Fruit fly (Drosophila melanogaster) whole organism, embryonic: Measurements from ENCODE around the gene CG14022.

ENCODE experiments used
- Aef1 ChIP-seq: fragments of 200-800 bp; sonication (Bioruptor generic); IDR thresholded peaks from 3 replicates; pipeline ENCODE4 v1.3.6; 2022; ENCODE audit warnings: missing biosample characterization, missing genetic modification characterization
- Bgb ChIP-seq: fragments of 200-800 bp; sonication (Bioruptor generic); IDR thresholded peaks from 2 replicates; pipeline ENCODE4 v1.3.6; 2022; ENCODE audit warnings: missing biosample characterization, missing genetic modification characterization; ENCODE audit not compliant: partially characterized antibody
- CG10274 ChIP-seq: fragments of 200-800 bp; sonication (Bioruptor generic); optimal IDR thresholded peaks from 3 replicates; lab custom pipeline; 2017; ENCODE audit warnings: missing biosample characterization, mild to moderate bottlenecking, missing genetic modification characterization
- CG10979 ChIP-seq: fragments of 200-800 bp; sonication (Bioruptor generic); optimal IDR thresholded peaks from 2 replicates; lab custom pipeline; 2018; ENCODE audit warnings: missing biosample characterization, mild to moderate bottlenecking, missing genetic modification characterization, moderate library complexity
- CG11085 ChIP-seq: fragments of 200-800 bp; sonication (Bioruptor generic); IDR thresholded peaks from 2 replicates; pipeline ENCODE4 v1.3.6; 2022; ENCODE audit warnings: missing biosample characterization, missing genetic modification characterization
- CG11504 ChIP-seq: fragments of 200-800 bp; sonication (Bioruptor generic); optimal IDR thresholded peaks from 3 replicates; lab custom pipeline; 2019; ENCODE audit warnings: missing biosample characterization, mild to moderate bottlenecking, missing genetic modification characterization, moderate library complexity
- CG12155 ChIP-seq: fragments of 200-800 bp; sonication (Bioruptor generic); optimal IDR thresholded peaks from 3 replicates; lab custom pipeline; 2016; ENCODE audit warnings: missing biosample characterization, missing genetic modification characterization
- CG12391 ChIP-seq: fragments of 200-800 bp; sonication (Bioruptor generic); optimal IDR thresholded peaks from 3 replicates; lab custom pipeline; 2018; ENCODE audit warnings: missing biosample characterization, mild to moderate bottlenecking, missing genetic modification characterization, moderate library complexity
- CG14050 ChIP-seq: fragments of 200-800 bp; sonication (Bioruptor generic); IDR thresholded peaks from 3 replicates; pipeline ENCODE4 v1.3.6; 2022; ENCODE audit warnings: missing biosample characterization, missing genetic modification characterization
- CG1603 ChIP-seq: fragments of 200-800 bp; sonication (Bioruptor generic); optimal IDR thresholded peaks from 2 replicates; lab custom pipeline; 2019; ENCODE audit warnings: missing biosample characterization, mild to moderate bottlenecking, missing genetic modification characterization, moderate library complexity
- CG17912 ChIP-seq: fragments of 200-800 bp; sonication (Bioruptor generic); optimal IDR thresholded peaks from 2 replicates; lab custom pipeline; 2018; ENCODE audit warnings: missing biosample characterization, mild to moderate bottlenecking, missing genetic modification characterization
- CG1792 ChIP-seq: fragments of 200-800 bp; sonication (Bioruptor generic); optimal IDR thresholded peaks from 2 replicates; lab custom pipeline; 2016; ENCODE audit warnings: missing biosample characterization, missing genetic modification characterization
- CG30403 ChIP-seq: fragments of 200-800 bp; sonication (Bioruptor generic); optimal IDR thresholded peaks from 3 replicates; lab custom pipeline; 2016; ENCODE audit warnings: missing biosample characterization, missing genetic modification characterization
- CG31388 ChIP-seq: fragments of 200-800 bp; sonication (Bioruptor generic); optimal IDR thresholded peaks from 2 replicates; lab custom pipeline; 2016; ENCODE audit warnings: missing biosample characterization, missing genetic modification characterization
- CG32532 ChIP-seq: fragments of 200-800 bp; sonication (Bioruptor generic); IDR thresholded peaks from 2 replicates; pipeline ENCODE4 v1.3.6; 2022; ENCODE audit warnings: missing biosample characterization, missing genetic modification characterization
- CG43689 ChIP-seq: fragments of 200-800 bp; sonication (Bioruptor generic); IDR thresholded peaks from 2 replicates; pipeline ENCODE4 v1.3.6; 2022; ENCODE audit warnings: missing biosample characterization, missing genetic modification characterization
- CG4424 ChIP-seq: fragments of 200-800 bp; sonication (Bioruptor generic); optimal IDR thresholded peaks from 3 replicates; lab custom pipeline; 2016; ENCODE audit warnings: missing biosample characterization, missing genetic modification characterization
- CG6689 ChIP-seq: fragments of 200-800 bp; sonication (Bioruptor generic); IDR thresholded peaks from 2 replicates; pipeline ENCODE4 v1.3.6; 2022; ENCODE audit warnings: missing biosample characterization, missing genetic modification characterization
- CG6791 ChIP-seq: fragments of 200-800 bp; sonication (Bioruptor generic); IDR thresholded peaks from 3 replicates; pipeline ENCODE4 v1.3.6; 2022; ENCODE audit warnings: missing biosample characterization, missing genetic modification characterization; ENCODE audit not compliant: partially characterized antibody
- CG6854 ChIP-seq: fragments of 200-800 bp; sonication (Bioruptor generic); optimal IDR thresholded peaks from 3 replicates; lab custom pipeline; 2017; ENCODE audit warnings: missing biosample characterization, mild to moderate bottlenecking, missing genetic modification characterization
- CG7839 ChIP-seq: fragments of 200-800 bp; sonication (Bioruptor generic); optimal IDR thresholded peaks from 3 replicates; lab custom pipeline; 2018; ENCODE audit warnings: missing biosample characterization, mild to moderate bottlenecking, missing genetic modification characterization, moderate library complexity
- Chrac-16 ChIP-seq: fragments of 200-800 bp; sonication (Bioruptor generic); optimal IDR thresholded peaks from 3 replicates; lab custom pipeline; 2016; ENCODE audit warnings: missing biosample characterization, missing genetic modification characterization
- CoRest ChIP-seq: fragments of 200-800 bp; sonication (Bioruptor generic); optimal IDR thresholded peaks from 3 replicates; lab custom pipeline; 2018; ENCODE audit warnings: missing biosample characterization, mild to moderate bottlenecking, missing genetic modification characterization, moderate library complexity
- Dek ChIP-seq: fragments of 200-800 bp; sonication (Bioruptor generic); optimal IDR thresholded peaks from 3 replicates; lab custom pipeline; 2019; ENCODE audit warnings: missing biosample characterization, mild to moderate bottlenecking, missing genetic modification characterization, moderate library complexity
- Dp ChIP-seq: fragments of 200-800 bp; sonication (Bioruptor generic); optimal IDR thresholded peaks from 2 replicates; lab custom pipeline; 2018; ENCODE audit warnings: missing biosample characterization, mild to moderate bottlenecking, missing genetic modification characterization, moderate library complexity
- Drgx ChIP-seq: fragments of 200-800 bp; sonication (Bioruptor generic); IDR thresholded peaks from 2 replicates; pipeline ENCODE4 v1.3.6; 2022; ENCODE audit warnings: missing biosample characterization, missing genetic modification characterization
- Ets97D ChIP-seq: fragments of 200-800 bp; sonication (Bioruptor generic); optimal IDR thresholded peaks from 3 replicates; lab custom pipeline; 2016; ENCODE audit warnings: missing biosample characterization, missing genetic modification characterization
- Fer1 ChIP-seq: fragments of 200-800 bp; sonication (Bioruptor generic); optimal IDR thresholded peaks from 2 replicates; lab custom pipeline; 2017; ENCODE audit warnings: missing biosample characterization, mild to moderate bottlenecking, missing genetic modification characterization
- Hmr ChIP-seq: fragments of 200-800 bp; sonication (Bioruptor generic); optimal IDR thresholded peaks from 3 replicates; lab custom pipeline; 2017; ENCODE audit warnings: mild to moderate bottlenecking, missing biosample characterization, missing genetic modification reagents, missing genetic modification characterization
- Hmx ChIP-seq: fragments of 200-800 bp; sonication (Bioruptor generic); optimal IDR thresholded peaks from 2 replicates; lab custom pipeline; 2016; ENCODE audit warnings: missing biosample characterization, missing genetic modification characterization
- Meics ChIP-seq: fragments of 200-800 bp; sonication (Bioruptor generic); optimal IDR thresholded peaks from 2 replicates; lab custom pipeline; 2017; ENCODE audit warnings: missing biosample characterization, mild to moderate bottlenecking, missing genetic modification characterization
- Neu2 ChIP-seq: fragments of 200-800 bp; sonication (Bioruptor generic); optimal IDR thresholded peaks from 3 replicates; lab custom pipeline; 2016; ENCODE audit warnings: missing biosample characterization, missing genetic modification characterization, borderline replicate concordance
- Nf-YC ChIP-seq: fragments of 200-800 bp; optimal IDR thresholded peaks from 3 replicates; lab custom pipeline; 2019; ENCODE audit warnings: missing biosample characterization, mild to moderate bottlenecking, missing genetic modification characterization, moderate library complexity
- Oaz ChIP-seq: fragments of 200-800 bp; sonication (Bioruptor generic); IDR thresholded peaks from 2 replicates; pipeline ENCODE4 v1.3.6; 2022; ENCODE audit warnings: missing biosample characterization, missing genetic modification characterization
- Rfx ChIP-seq: fragments of 200-800 bp; sonication (Bioruptor generic); IDR thresholded peaks from 2 replicates; pipeline ENCODE4 v1.3.6; 2022; ENCODE audit warnings: missing biosample characterization, missing genetic modification characterization
- Taf1 ChIP-seq: fragments of 200-800 bp; sonication (Bioruptor generic); IDR thresholded peaks from 2 replicates; pipeline ENCODE4 v1.3.6; 2022; ENCODE audit warnings: missing biosample characterization, missing genetic modification characterization
- al ChIP-seq: fragments of 200-800 bp; sonication (Bioruptor generic); IDR thresholded peaks from 2 replicates; pipeline ENCODE4 v1.3.6; 2022; ENCODE audit warnings: missing biosample characterization, missing genetic modification characterization
- ap ChIP-seq: fragments of 200-800 bp; sonication (Bioruptor generic); IDR thresholded peaks from 2 replicates; pipeline ENCODE4 v1.3.6; 2022; ENCODE audit warnings: missing biosample characterization, missing genetic modification characterization
- dmrt11E ChIP-seq: fragments of 200-800 bp; sonication (Bioruptor generic); optimal IDR thresholded peaks from 3 replicates; lab custom pipeline; 2018; ENCODE audit warnings: missing biosample characterization, mild to moderate bottlenecking, missing genetic modification characterization, moderate library complexity
- exex ChIP-seq: fragments of 200-800 bp; sonication (Bioruptor generic); optimal IDR thresholded peaks from 4 replicates; lab custom pipeline; 2018; ENCODE audit warnings: missing biosample characterization, mild to moderate bottlenecking, missing genetic modification characterization, moderate library complexity
- gem ChIP-seq: fragments of 200-800 bp; sonication (Bioruptor generic); optimal IDR thresholded peaks from 2 replicates; lab custom pipeline; 2019; ENCODE audit warnings: missing biosample characterization, mild to moderate bottlenecking, missing genetic modification characterization, moderate library complexity
- hbn ChIP-seq: fragments of 200-800 bp; sonication (Bioruptor generic); IDR thresholded peaks from 2 replicates; pipeline ENCODE4 v1.3.6; 2022; ENCODE audit warnings: missing biosample characterization, missing genetic modification characterization; ENCODE audit not compliant: partially characterized antibody
- insv ChIP-seq, 2 experiments: fragments of 200-800 bp; sonication (Bioruptor generic); optimal IDR thresholded peaks; 3 replicates each; lab custom pipeline; 2016 to 2018; ENCODE audit warnings: missing biosample characterization in 2 of 2, missing genetic modification characterization in 2 of 2
- onecut ChIP-seq: fragments of 200-800 bp; sonication (Bioruptor generic); IDR thresholded peaks from 2 replicates; pipeline ENCODE4 v1.3.6; 2022; ENCODE audit warnings: missing biosample characterization, missing genetic modification characterization
- pb ChIP-seq: fragments of 200-800 bp; sonication (Bioruptor generic); optimal IDR thresholded peaks from 3 replicates; lab custom pipeline; 2016; ENCODE audit warnings: missing biosample characterization, missing genetic modification characterization
- phol ChIP-seq: fragments of 200-800 bp; sonication (Bioruptor generic); optimal IDR thresholded peaks from 3 replicates; lab custom pipeline; 2018; ENCODE audit warnings: missing biosample characterization, mild to moderate bottlenecking, missing genetic modification characterization, moderate library complexity
- prd ChIP-seq, 3 experiments: fragments of >200 bp in 2 of 3; fragments of 200-800 bp in 1 of 3; sonication (Bioruptor generic) in 1 of 3; optimal IDR thresholded peaks in 2 of 3; IDR thresholded peaks in 1 of 3; 2 replicates in 2 of 3; 3 replicates in 1 of 3; pipeline versions ENCODE4 v1.3.6 to Lab custom; 2017 to 2022; ENCODE audit warnings: missing biosample characterization in 1 of 3, missing genetic modification characterization in 1 of 3
- pros ChIP-seq: fragments of 200-800 bp; sonication (Bioruptor generic); optimal IDR thresholded peaks from 3 replicates; lab custom pipeline; 2019; ENCODE audit warnings: missing biosample characterization, mild to moderate bottlenecking, missing genetic modification characterization, moderate library complexity
- slbo ChIP-seq: fragments of 200-800 bp; sonication (Bioruptor generic); IDR thresholded peaks from 2 replicates; pipeline ENCODE4 v1.3.6; 2022; ENCODE audit warnings: missing biosample characterization, missing genetic modification characterization
- tgo ChIP-seq: fragments of 200-800 bp; sonication (Bioruptor generic); IDR thresholded peaks from 3 replicates; pipeline ENCODE4 v1.3.6; 2022; ENCODE audit warnings: missing biosample characterization, missing genetic modification characterization

CG14022 gene

DNA sequence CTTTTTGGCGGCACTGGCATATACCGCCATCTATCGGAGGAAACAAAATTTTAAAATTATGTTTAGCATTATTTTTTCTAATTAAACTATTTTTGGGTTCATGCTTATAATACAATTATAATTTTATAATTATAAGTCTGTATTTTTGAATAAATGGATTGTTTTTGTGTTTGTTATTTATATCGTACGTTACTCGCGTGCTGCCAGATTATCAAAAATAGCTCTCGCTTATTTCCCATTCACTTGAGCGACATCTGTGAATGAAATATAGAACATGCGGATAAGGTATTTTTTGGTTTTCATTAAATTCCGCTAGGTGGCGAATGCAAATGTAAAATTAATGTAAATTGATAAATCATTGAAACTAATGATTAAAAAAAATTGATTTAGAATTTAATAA is 37.2 kb upstream of the CG14022 start (continued):
- no peak for TF ChIP-seq Aef1 (GFP tag; lab: Robert Waterston, UW)
- TF ChIP-seq Taf1 = no peak
- TF ChIP-seq Drgx (GFP tag; lab: Robert Waterston, UW) = no peak
- TF ChIP-seq CG11085 (GFP tag; lab: Robert Waterston, UW) = 0 out of 2 replicates have a peak, but pooled peaks have one; percentile 14
- no peak for TF ChIP-seq Oaz (GFP tag; lab: Robert Waterston, UW)
- TF ChIP-seq CG7839 (tag; lab: Kevin White, UChicago) = no peak
- no peak for TF ChIP-seq Neu2 (GFP tag; lab: Kevin White, UChicago)
- TF ChIP-seq phol (tag; lab: Kevin White, UChicago) = peak; percentile 24
- peak; percentile 46 for TF ChIP-seq Dek (tag; lab: Kevin White, UChicago)
- TF ChIP-seq slbo (GFP tag; lab: Robert Waterston, UW) = peak; percentile 61
- TF ChIP-seq pb = no peak
- no peak for TF ChIP-seq ap (GFP tag; lab: Robert Waterston, UW)
- peak; percentile 58 for TF ChIP-seq CG11504 (tag; lab: Kevin White, UChicago)
- TF ChIP-seq CG6854 (GFP tag; lab: Kevin White, UChicago) = no peak
- TF ChIP-seq CG32532 (GFP tag; lab: Robert Waterston, UW) = peak; percentile 67; the same call in 1 of the 2 replicates
- no peak for TF ChIP-seq tgo (GFP tag; lab: Robert Waterston, UW)
- TF ChIP-seq CG14050 = no peak
- no peak for TF ChIP-seq CG12155 (GFP tag; lab: Kevin White, UChicago)
- TF ChIP-seq insv (GFP tag; optimal IDR thresholded peaks at IDR 0.05; lab: Kevin White, UChicago) = peak in 1 of 2 experiments; percentile 54
- no peak for TF ChIP-seq Hmx (GFP tag; lab: Kevin White, UChicago)
- no peak for TF ChIP-seq CG6791 (GFP tag; lab: Robert Waterston, UW)
- TF ChIP-seq CG4424 (GFP tag; lab: Kevin White, UChicago) = peak; percentile 0
- no peak for TF ChIP-seq exex
- no peak for TF ChIP-seq pros
- no peak for TF ChIP-seq CG1792
- TF ChIP-seq dmrt11E (tag; lab: Kevin White, UChicago) = peak; percentile 35
- TF ChIP-seq al (GFP tag; lab: Robert Waterston, UW) = no peak
- TF ChIP-seq hbn = no peak
- peak; percentile 32; the same call in 1 of the 2 replicates for TF ChIP-seq Rfx (GFP tag; lab: Robert Waterston, UW)
- no peak for TF ChIP-seq onecut (GFP tag; lab: Robert Waterston, UW)
- TF ChIP-seq Bgb (GFP tag; lab: Robert Waterston, UW) = no peak
- TF ChIP-seq gem (tag; lab: Kevin White, UChicago) = peak; percentile 48
- TF ChIP-seq CoRest = peak; percentile 49
- TF ChIP-seq Chrac-16 (GFP tag; lab: Kevin White, UChicago) = peak; percentile 9
- TF ChIP-seq CG17912 (GFP tag; lab: Kevin White, UChicago) = no peak
- TF ChIP-seq CG31388 (GFP tag; lab: Kevin White, UChicago) = no peak
- TF ChIP-seq Ets97D = no peak
- peak; percentile 44 for TF ChIP-seq CG12391 (tag; lab: Kevin White, UChicago)
- peak; percentile 9 for TF ChIP-seq Hmr (GFP tag; lab: Kevin White, UChicago)
- TF ChIP-seq CG30403 = peak; percentile 42
- peak; percentile 2 for TF ChIP-seq Dp (GFP tag; lab: Kevin White, UChicago)
- TF ChIP-seq CG43689 (GFP tag; lab: Robert Waterston, UW) = no peak
- no peak for TF ChIP-seq CG6689 (GFP tag; lab: Robert Waterston, UW)
- no peak for TF ChIP-seq Meics (GFP tag; lab: Kevin White, UChicago)
- TF ChIP-seq CG10979 = peak; percentile 18
- TF ChIP-seq prd (optimal IDR thresholded peaks at IDR 0.05; lab: Kevin White, UChicago) = no peak
- TF ChIP-seq prd (GFP tag; IDR thresholded peaks at IDR 0.05; lab: Robert Waterston, UW) = peak; percentile 19; the same call in 1 of the 3 replicates
- no peak for TF ChIP-seq CG10274 (GFP tag; lab: Kevin White, UChicago)
- no peak for TF ChIP-seq Fer1 (GFP tag; lab: Kevin White, UChicago)
- no peak for TF ChIP-seq CG1603 (tag; lab: Kevin White, UChicago)
- TF ChIP-seq Nf-YC (tag; lab: Kevin White, UChicago) = peak; percentile 38
